Fruit fly (Drosophila melanogaster) whole organism, prepupa: Measurements from ENCODE around the gene CG1024.
A peak's percentile ranks its signal among the peaks of the same experiment; 100 is the strongest.

ENCODE experiments used
- Blimp-1 ChIP-seq: fragments of 200-800 bp; sonication (Bioruptor generic); optimal IDR thresholded peaks from 3 replicates; lab custom pipeline; 2017; ENCODE audit warnings: missing biosample characterization, missing genetic modification characterization, mild to moderate bottlenecking, moderate library complexity, missing genetic modification reagents
- CG10631 ChIP-seq: fragments of 200-800 bp; sonication (Bioruptor generic); optimal IDR thresholded peaks from 2 replicates; lab custom pipeline; 2016; ENCODE audit warnings: missing biosample characterization, missing genetic modification characterization
- CG10669 ChIP-seq: fragments of 200-800 bp; sonication (Bioruptor generic); optimal IDR thresholded peaks from 3 replicates; lab custom pipeline; 2018; ENCODE audit warnings: missing biosample characterization, mild to moderate bottlenecking, missing genetic modification characterization, moderate library complexity
- CG11294 ChIP-seq: fragments of 200-800 bp; sonication (Bioruptor generic); IDR thresholded peaks from 2 replicates; pipeline ENCODE4 v1.3.6; 2022; ENCODE audit warnings: missing biosample characterization, missing genetic modification characterization
- CG11762 ChIP-seq: fragments of 200-800 bp; sonication (Bioruptor generic); optimal IDR thresholded peaks from 3 replicates; lab custom pipeline; 2016; ENCODE audit warnings: missing biosample characterization, missing genetic modification characterization; ENCODE audit not compliant: insufficient read depth
- CG11902 ChIP-seq: fragments of 200-800 bp; sonication (Bioruptor generic); optimal IDR thresholded peaks from 3 replicates; lab custom pipeline; 2016; ENCODE audit warnings: missing biosample characterization, missing genetic modification characterization
- CG15336 ChIP-seq: fragments of 200-800 bp; sonication (Bioruptor generic); IDR thresholded peaks from 2 replicates; pipeline ENCODE4 v1.3.6; 2022; ENCODE audit warnings: missing biosample characterization, missing genetic modification characterization
- CG3032 ChIP-seq: fragments of 200-800 bp; optimal IDR thresholded peaks from 2 replicates; lab custom pipeline; 2019; ENCODE audit warnings: missing biosample characterization, mild to moderate bottlenecking, missing genetic modification characterization, moderate library complexity
- CG31627 ChIP-seq: fragments of 200-800 bp; sonication (Bioruptor generic); optimal IDR thresholded peaks from 3 replicates; lab custom pipeline; 2016; ENCODE audit warnings: missing biosample characterization, missing genetic modification characterization
- CG32006 ChIP-seq: fragments of 200-800 bp; sonication (Bioruptor generic); optimal IDR thresholded peaks from 3 replicates; lab custom pipeline; 2017; ENCODE audit warnings: missing biosample characterization, mild to moderate bottlenecking, missing genetic modification characterization
- CG34406 ChIP-seq: fragments of 200-800 bp; sonication (Bioruptor generic); optimal IDR thresholded peaks from 3 replicates; lab custom pipeline; 2016; ENCODE audit warnings: missing biosample characterization, missing genetic modification characterization
- CG3919 ChIP-seq: fragments of 200-800 bp; sonication (Bioruptor generic); optimal IDR thresholded peaks from 3 replicates; lab custom pipeline; 2016; ENCODE audit warnings: missing biosample characterization, missing genetic modification characterization
- CG4318 ChIP-seq: fragments of 200-800 bp; sonication (Bioruptor generic); optimal IDR thresholded peaks from 3 replicates; lab custom pipeline; 2017; ENCODE audit warnings: missing biosample characterization, mild to moderate bottlenecking, missing genetic modification characterization
- CG6163 ChIP-seq: fragments of 200-800 bp; sonication (Bioruptor generic); IDR thresholded peaks from 3 replicates; pipeline ENCODE4 v1.3.6; 2022; ENCODE audit warnings: missing biosample characterization, missing genetic modification characterization
- CG6276 ChIP-seq: fragments of 200-800 bp; sonication (Bioruptor generic); optimal IDR thresholded peaks from 2 replicates; lab custom pipeline; 2017; ENCODE audit warnings: missing biosample characterization, mild to moderate bottlenecking, missing genetic modification characterization
- CG6792 ChIP-seq: fragments of 200-800 bp; sonication (Bioruptor generic); optimal IDR thresholded peaks from 3 replicates; lab custom pipeline; 2016; ENCODE audit warnings: missing biosample characterization, missing genetic modification characterization
- CG6808 ChIP-seq: fragments of 200-800 bp; sonication (Bioruptor generic); optimal IDR thresholded peaks from 3 replicates; lab custom pipeline; 2017; ENCODE audit warnings: missing biosample characterization, missing genetic modification characterization, mild to moderate bottlenecking, moderate library complexity, missing genetic modification reagents
- CG6854 ChIP-seq: fragments of 200-800 bp; sonication (Bioruptor generic); optimal IDR thresholded peaks from 2 replicates; lab custom pipeline; 2017; ENCODE audit warnings: missing biosample characterization, mild to moderate bottlenecking, missing genetic modification characterization
- CG7368 ChIP-seq: fragments of 200-800 bp; sonication (Bioruptor generic); optimal IDR thresholded peaks from 3 replicates; lab custom pipeline; 2016; ENCODE audit warnings: missing biosample characterization, missing genetic modification characterization
- CG8119 ChIP-seq: fragments of 200-800 bp; sonication (Bioruptor generic); IDR thresholded peaks from 3 replicates; pipeline ENCODE4 v1.3.6; 2022; ENCODE audit warnings: missing biosample characterization, missing genetic modification characterization
- CG8319 ChIP-seq: fragments of 200-800 bp; sonication (Bioruptor generic); optimal IDR thresholded peaks from 3 replicates; lab custom pipeline; 2016; ENCODE audit warnings: missing biosample characterization, missing genetic modification characterization
- CG8632 ChIP-seq: fragments of 200-800 bp; sonication (Bioruptor generic); optimal IDR thresholded peaks from 3 replicates; lab custom pipeline; 2016; ENCODE audit warnings: missing biosample characterization, missing genetic modification characterization
- Eip75B ChIP-seq: fragments of 200-800 bp; sonication (Bioruptor generic); optimal IDR thresholded peaks from 3 replicates; lab custom pipeline; 2016; ENCODE audit warnings: missing biosample characterization, missing genetic modification characterization
- Eip93F ChIP-seq: fragments of 200-800 bp; sonication (Bioruptor generic); optimal IDR thresholded peaks from 2 replicates; lab custom pipeline; 2016; ENCODE audit warnings: missing biosample characterization, mild to moderate bottlenecking, missing genetic modification characterization
- Ets21C ChIP-seq: fragments of 200-800 bp; sonication (Bioruptor generic); optimal IDR thresholded peaks from 3 replicates; lab custom pipeline; 2016; ENCODE audit warnings: missing biosample characterization, missing genetic modification characterization
- Ets96B ChIP-seq: fragments of 200-800 bp; optimal IDR thresholded peaks from 2 replicates; lab custom pipeline; 2019; ENCODE audit warnings: missing biosample characterization, mild to moderate bottlenecking, missing genetic modification characterization, moderate library complexity
- Gug ChIP-seq: fragments of 200-800 bp; sonication (Bioruptor generic); IDR thresholded peaks from 2 replicates; pipeline ENCODE4 v1.3.6; 2022; ENCODE audit warnings: missing biosample characterization, missing genetic modification characterization
- Hr38 ChIP-seq: sonication (Bioruptor generic); optimal IDR thresholded peaks from 2 replicates; lab custom pipeline; 2016; ENCODE audit warnings: missing biosample characterization, missing genetic modification characterization
- Hr39 ChIP-seq: fragments of 200-800 bp; sonication (Bioruptor generic); optimal IDR thresholded peaks from 2 replicates; lab custom pipeline; 2016; ENCODE audit warnings: missing biosample characterization, missing genetic modification characterization
- Hr4 ChIP-seq: fragments of 200-800 bp; sonication (Bioruptor generic); optimal IDR thresholded peaks from 3 replicates; lab custom pipeline; 2016; ENCODE audit warnings: missing biosample characterization, missing genetic modification characterization
- OdsH ChIP-seq: fragments of 200-800 bp; sonication (Bioruptor generic); optimal IDR thresholded peaks from 3 replicates; lab custom pipeline; 2016; ENCODE audit warnings: missing biosample characterization, missing genetic modification characterization
- Smox ChIP-seq: fragments of 200-800 bp; sonication (Bioruptor generic); optimal IDR thresholded peaks from 3 replicates; lab custom pipeline; 2016; ENCODE audit warnings: missing biosample characterization, missing genetic modification characterization
- Sox102F ChIP-seq: fragments of 200-800 bp; sonication (Bioruptor generic); optimal IDR thresholded peaks from 2 replicates; lab custom pipeline; 2016; ENCODE audit warnings: missing biosample characterization, mild to moderate bottlenecking, missing genetic modification characterization
- Sox14 ChIP-seq: fragments of 200-800 bp; sonication (Bioruptor generic); optimal IDR thresholded peaks from 3 replicates; lab custom pipeline; 2016; ENCODE audit warnings: missing biosample characterization, missing genetic modification characterization
- Sox15 ChIP-seq: fragments of 200-800 bp; sonication (Bioruptor generic); optimal IDR thresholded peaks from 3 replicates; lab custom pipeline; 2016; ENCODE audit warnings: missing biosample characterization, missing genetic modification characterization
- cyc ChIP-seq: fragments of 200-800 bp; sonication (Bioruptor generic); optimal IDR thresholded peaks from 3 replicates; lab custom pipeline; 2016; ENCODE audit warnings: missing biosample characterization, missing genetic modification characterization
- fd85E ChIP-seq: fragments of 200-800 bp; sonication (Bioruptor generic); optimal IDR thresholded peaks from 3 replicates; lab custom pipeline; 2016; ENCODE audit warnings: missing biosample characterization, missing genetic modification characterization
- lz ChIP-seq: fragments of 200-800 bp; sonication (Bioruptor generic); optimal IDR thresholded peaks from 3 replicates; lab custom pipeline; 2016; ENCODE audit warnings: missing biosample characterization, missing genetic modification characterization
- net ChIP-seq: fragments of 200-800 bp; sonication (Bioruptor generic); optimal IDR thresholded peaks from 3 replicates; lab custom pipeline; 2016; ENCODE audit warnings: missing biosample characterization, missing genetic modification characterization
- pdm3 ChIP-seq: fragments of 200-800 bp; sonication (Bioruptor generic); optimal IDR thresholded peaks from 3 replicates; lab custom pipeline; 2016; ENCODE audit warnings: missing biosample characterization, missing genetic modification characterization
- spab ChIP-seq: fragments of 200-800 bp; sonication (Bioruptor generic); optimal IDR thresholded peaks from 2 replicates; lab custom pipeline; 2017; ENCODE audit warnings: missing biosample characterization, mild to moderate bottlenecking, missing genetic modification characterization, missing genetic modification reagents
- ss ChIP-seq, 2 experiments: fragments of 200-800 bp; sonication (Bioruptor generic); optimal IDR thresholded peaks; 2 replicates in 1 of 2; 3 replicates in 1 of 2; lab custom pipeline; 2017 to 2018; ENCODE audit warnings: mild to moderate bottlenecking in 2 of 2, missing biosample characterization in 2 of 2, missing genetic modification characterization in 2 of 2, moderate library complexity in 1 of 2
- topi ChIP-seq: fragments of 200-800 bp; sonication (Bioruptor generic); optimal IDR thresholded peaks from 3 replicates; lab custom pipeline; 2016; ENCODE audit warnings: missing biosample characterization, missing genetic modification characterization
- vri ChIP-seq: fragments of 200-800 bp; sonication (Bioruptor generic); optimal IDR thresholded peaks from 3 replicates; lab custom pipeline; 2016; ENCODE audit warnings: missing biosample characterization, mild to moderate bottlenecking, missing genetic modification characterization

CG1024 gene

dm6 chr3R:6353624-6354352, 26.3 kb downstream of the CG1024 start (continued):
- no peak for TF ChIP-seq Blimp-1 (GFP tag; lab: Kevin White, UChicago)
- peak; percentile 86 for TF ChIP-seq pdm3 (GFP tag; lab: Kevin White, UChicago)
- peak; percentile 70 for TF ChIP-seq spab (GFP tag; lab: Kevin White, UChicago)
- peak; percentile 87 for TF ChIP-seq CG6163 (GFP tag; lab: Robert Waterston, UW)
- peak; percentile 91 for TF ChIP-seq Hr4 (GFP tag; lab: Kevin White, UChicago)
- TF ChIP-seq CG11762 (GFP tag; lab: Kevin White, UChicago), result peak; percentile 71
- peak; percentile 72 for TF ChIP-seq Sox15 (GFP tag; lab: Kevin White, UChicago)
- TF ChIP-seq CG6808 (GFP tag; lab: Kevin White, UChicago), result no peak
- TF ChIP-seq CG11294 (GFP tag; lab: Robert Waterston, UW), result 0 out of 2 replicates have a peak, but pooled peaks have one; percentile 29
- TF ChIP-seq CG4318, result peak; percentile 79
- TF ChIP-seq CG6854 (GFP tag; lab: Kevin White, UChicago), result no peak
- peak; percentile 81 for TF ChIP-seq CG8632
- no peak for TF ChIP-seq Hr38 (GFP tag; lab: Kevin White, UChicago)
- peak; percentile 62 for TF ChIP-seq vri (GFP tag; lab: Kevin White, UChicago)
- peak; percentile 88 for TF ChIP-seq topi (GFP tag; lab: Kevin White, UChicago)

- TF ChIP-seq OdsH (GFP tag; lab: Kevin White, UChicago) (peak; percentile 57), fd85E (GFP tag; lab: Kevin White, UChicago) (no peak), Sox15 (GFP tag; lab: Kevin White, UChicago) (no peak), Blimp-1 (GFP tag; lab: Kevin White, UChicago) (no peak), Smox (GFP tag; lab: Kevin White, UChicago) (peak; percentile 22), CG11762 (GFP tag; lab: Kevin White, UChicago) (peak; percentile 20), CG10631 (GFP tag; lab: Kevin White, UChicago) (peak; percentile 35), ss (GFP tag; optimal IDR thresholded peaks at IDR 0.05; lab: Kevin White, UChicago) (peak in 1 of 2 experiments; percentile 5), CG7368 (GFP tag; lab: Kevin White, UChicago) (no peak), CG10669 (GFP tag; lab: Kevin White, UChicago) (peak; percentile 31), net (GFP tag; lab: Kevin White, UChicago) (peak; percentile 31), Hr38 (GFP tag; lab: Kevin White, UChicago) (no peak), cyc (GFP tag; lab: Kevin White, UChicago) (no peak), CG31627 (peak; percentile 27), Ets96B (tag; lab: Kevin White, UChicago) (peak; percentile 39), CG8632 (no peak), CG15336 (GFP tag; lab: Robert Waterston, UW) (peak; percentile 47; the same call in 1 of the 2 replicates), CG11902 (no peak), Ets21C (GFP tag; lab: Kevin White, UChicago) (no peak), Hr39 (peak; percentile 26), CG32006 (GFP tag; lab: Kevin White, UChicago) (peak; percentile 80), Gug (GFP tag; lab: Robert Waterston, UW) (peak; percentile 44; the same call in 1 of the 2 replicates), CG3032 (tag; lab: Kevin White, UChicago) (peak; percentile 11), CG6163 (GFP tag; lab: Robert Waterston, UW) (no peak), CG3919 (GFP tag; lab: Kevin White, UChicago) (no peak), CG6808 (GFP tag; lab: Kevin White, UChicago) (peak; percentile 8), Eip75B (GFP tag; lab: Kevin White, UChicago) (peak; percentile 48), pdm3 (GFP tag; lab: Kevin White, UChicago) (peak; percentile 64), lz (peak; percentile 18), CG8319 (GFP tag; lab: Kevin White, UChicago) (no peak), CG4318 (peak; percentile 47), CG11294 (GFP tag; lab: Robert Waterston, UW) (no peak), spab (GFP tag; lab: Kevin White, UChicago) (peak; percentile 37), Sox102F (GFP tag; lab: Kevin White, UChicago) (peak; percentile 7), CG6854 (GFP tag; lab: Kevin White, UChicago) (no peak), CG34406 (peak; percentile 22), CG6792 (GFP tag; lab: Kevin White, UChicago) (peak; percentile 13), CG6276 (GFP tag; lab: Kevin White, UChicago) (peak; percentile 64), Hr4 (GFP tag; lab: Kevin White, UChicago) (peak; percentile 63), Sox14 (GFP tag; lab: Kevin White, UChicago) (peak; percentile 3), Eip93F (GFP tag; lab: Kevin White, UChicago) (no peak), CG8119 (GFP tag; lab: Robert Waterston, UW) (peak; percentile 56; the same call in 1 of the 3 replicates)
Observed at dm6 chr3R:6352893-6353623, 27.1 kb downstream of the CG1024 start.
